In the genomic region with DNA sequence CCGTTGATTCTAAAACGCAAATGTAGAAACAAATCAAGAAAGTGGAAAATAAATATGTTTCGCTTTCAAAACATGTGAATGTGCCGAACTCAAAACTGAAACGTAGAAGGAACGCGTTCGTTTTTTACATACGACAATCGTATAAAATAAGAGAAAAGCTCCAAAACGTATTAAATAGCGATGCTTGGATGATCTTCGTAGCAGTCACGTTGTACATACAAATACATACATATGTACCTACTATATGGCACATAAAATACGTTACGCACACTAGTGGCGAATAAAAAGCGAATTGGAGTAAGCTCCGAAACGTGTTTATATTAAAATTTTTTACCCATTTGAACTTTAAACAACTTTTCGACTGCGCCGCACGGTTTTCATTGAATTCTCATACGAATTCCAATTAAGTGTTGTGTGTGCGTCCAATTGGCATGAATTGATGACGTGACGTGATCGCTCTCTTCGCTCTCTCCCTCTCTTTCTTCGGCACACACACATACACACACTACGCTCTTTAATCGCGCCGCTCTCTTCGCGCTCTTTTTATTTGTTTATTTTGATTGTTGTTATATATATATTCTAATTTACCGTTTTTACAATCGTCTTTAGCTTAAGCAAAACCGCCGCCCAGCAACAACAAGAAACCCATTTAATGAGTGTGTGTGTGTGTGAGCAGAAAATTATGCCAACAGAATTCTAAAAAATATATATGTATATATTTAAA, we compare ENCODE assay signal across 5 fruit fly cellular contexts.
TF ChIP-seq lines count a peak whose summit lies in the region.

No protein-coding gene starts in this region.

- TF ChIP-seq CTCF in whole organism, embryonic (GFP tag; optimal IDR thresholded peaks at IDR 0.05; lab: Kevin White, UChicago) = peak; percentile 1

TF ChIP-seq in whole organism, adult, 20 proteins besides CTCF, POLR2A, EP300 and RAD21:
- TF ChIP-seq CG11617 (GFP tag; optimal IDR thresholded peaks at IDR 0.05; lab: Kevin White, UChicago) (no peak), tj (GFP tag; optimal IDR thresholded peaks at IDR 0.05; lab: Kevin White, UChicago) (no peak), ovo (GFP tag; optimal IDR thresholded peaks at IDR 0.05; lab: Kevin White, UChicago) (peak; percentile 52), Mnt (GFP tag; optimal IDR thresholded peaks at IDR 0.05; lab: Kevin White, UChicago) (peak; percentile 66), kay (GFP tag; lab: Kevin White, UChicago; ENCODE audit: borderline replicate concordance) (peak; percentile 81), cic (GFP tag; optimal IDR thresholded peaks at IDR 0.05; lab: Kevin White, UChicago) (peak; percentile 5)

TF ChIP-seq in whole organism, embryonic, 481 proteins besides CTCF, POLR2A, EP300 and RAD21 (continues in another document):
- TF ChIP-seq GATAe (GFP tag; conservative IDR thresholded peaks at IDR 0.05; lab: Robert Waterston, UW) (no peak), Dip2 (GFP tag; IDR thresholded peaks at IDR 0.05; lab: Robert Waterston, UW) (no peak), stwl (tag; optimal IDR thresholded peaks at IDR 0.05; lab: Kevin White, UChicago) (no peak), Atf-2 (GFP tag; optimal IDR thresholded peaks at IDR 0.05; lab: Kevin White, UChicago) (no peak), lmd (GFP tag; IDR thresholded peaks at IDR 0.05; lab: Robert Waterston, UW) (no peak), CG18262 (tag; optimal IDR thresholded peaks at IDR 0.05; lab: Kevin White, UChicago) (no peak), bbx (GFP tag; IDR thresholded peaks at IDR 0.05; lab: Robert Waterston, UW; ENCODE audit: partially characterized antibody) (0 out of 2 replicates have a peak, but pooled peaks have one; percentile 2), dan (GFP tag; IDR thresholded peaks at IDR 0.05; lab: Robert Waterston, UW) (no peak), rib (GFP tag; IDR thresholded peaks at IDR 0.05; lab: Robert Waterston, UW) (no peak), CG5953 (GFP tag; IDR thresholded peaks at IDR 0.05; lab: Robert Waterston, UW) (no peak), CG2678 (tag; optimal IDR thresholded peaks at IDR 0.05; lab: Kevin White, UChicago) (no peak), lab (GFP tag; optimal IDR thresholded peaks at IDR 0.05; lab: Kevin White, UChicago) (peak; percentile 6), pb (GFP tag; optimal IDR thresholded peaks at IDR 0.05; lab: Kevin White, UChicago) (no peak), Stat92E (GFP tag; optimal IDR thresholded peaks at IDR 0.05; lab: Kevin White, UChicago) (peak in 1 of 3 experiments; percentile 7), bowl (GFP tag; IDR thresholded peaks at IDR 0.05; lab: Robert Waterston, UW) (no peak), Med (GFP tag; lab: Kevin White, UChicago) (peak; percentile 52), fd64A (GFP tag; optimal IDR thresholded peaks at IDR 0.05; lab: Kevin White, UChicago) (no peak), CG12104 (GFP tag; optimal IDR thresholded peaks at IDR 0.05; lab: Kevin White, UChicago) (no peak), CG10543 (GFP tag; optimal IDR thresholded peaks at IDR 0.05; lab: Kevin White, UChicago) (no peak)

TF ChIP-seq in whole organism, prepupa, 60 proteins besides CTCF, POLR2A, EP300 and RAD21:
- TF ChIP-seq svp (GFP tag; lab: Kevin White, UChicago) (peak; percentile 40), CG6854 (GFP tag; optimal IDR thresholded peaks at IDR 0.05; lab: Kevin White, UChicago) (no peak), Sox15 (GFP tag; optimal IDR thresholded peaks at IDR 0.05; lab: Kevin White, UChicago) (no peak), lz (GFP tag; optimal IDR thresholded peaks at IDR 0.05; lab: Kevin White, UChicago) (no peak), Eip78C (GFP tag; lab: Kevin White, UChicago) (peak; percentile 53), vri (GFP tag; optimal IDR thresholded peaks at IDR 0.05; lab: Kevin White, UChicago) (no peak), CG4318 (GFP tag; optimal IDR thresholded peaks at IDR 0.05; lab: Kevin White, UChicago) (no peak), OdsH (GFP tag; optimal IDR thresholded peaks at IDR 0.05; lab: Kevin White, UChicago) (no peak), CG8119 (GFP tag; IDR thresholded peaks at IDR 0.05; lab: Robert Waterston, UW) (0 out of 3 replicates have a peak, but pooled peaks have one; percentile 17), Met (GFP tag; optimal IDR thresholded peaks at IDR 0.05; lab: Kevin White, UChicago) (no peak), spab (GFP tag; optimal IDR thresholded peaks at IDR 0.05; lab: Kevin White, UChicago) (no peak), CG15336 (GFP tag; IDR thresholded peaks at IDR 0.05; lab: Robert Waterston, UW) (no peak; the same call in 1 of the 2 replicates), fkh (GFP tag; optimal IDR thresholded peaks at IDR 0.05; lab: Kevin White, UChicago) (peak; percentile 10)

TF ChIP-seq in whole organism, pupa, 21 proteins besides CTCF, POLR2A, EP300 and RAD21:
- no peak for TF ChIP-seq CG8301 (tag; optimal IDR thresholded peaks at IDR 0.05; lab: Kevin White, UChicago)
- TF ChIP-seq D1 (tag; optimal IDR thresholded peaks at IDR 0.05; lab: Kevin White, UChicago) = no peak
- TF ChIP-seq CG34367 (tag; optimal IDR thresholded peaks at IDR 0.05; lab: Kevin White, UChicago) = no peak
- TF ChIP-seq CG8159 (tag; optimal IDR thresholded peaks at IDR 0.05; lab: Kevin White, UChicago) = no peak
- 0 out of 2 replicates have a peak, but pooled peaks have one; percentile 28 for TF ChIP-seq CG12605 (GFP tag; IDR thresholded peaks at IDR 0.05; lab: Robert Waterston, UW)
- TF ChIP-seq Pif1B (GFP tag; optimal IDR thresholded peaks at IDR 0.05; lab: Kevin White, UChicago) = peak; percentile 57

TF ChIP-seq in whole organism, wandering third instar larva, 38 proteins besides CTCF, POLR2A, EP300 and RAD21:
- TF ChIP-seq Rel (GFP tag; optimal IDR thresholded peaks at IDR 0.05; lab: Kevin White, UChicago) = peak; percentile 65
- TF ChIP-seq Rel (tag; optimal IDR thresholded peaks at IDR 0.05; lab: Kevin White, UChicago) = no peak
- no peak for TF ChIP-seq CG9705 (GFP tag; optimal IDR thresholded peaks at IDR 0.05; lab: Kevin White, UChicago)
- TF ChIP-seq dl (GFP tag; optimal IDR thresholded peaks at IDR 0.05; lab: Kevin White, UChicago; ENCODE audit: insufficient read depth in 1 of 2, partially characterized antibody in 2 of 2) = peak; percentile 52 to 60
- peak; percentile 3 for TF ChIP-seq Dfd (GFP tag; optimal IDR thresholded peaks at IDR 0.05; lab: Kevin White, UChicago)
- peak in 1 of 2 experiments; percentile 7 for TF ChIP-seq foxo (GFP tag; optimal IDR thresholded peaks at IDR 0.05; lab: Kevin White, UChicago)
- no peak for TF ChIP-seq GATAd (GFP tag; optimal IDR thresholded peaks at IDR 0.05; lab: Kevin White, UChicago)
- peak; percentile 71 for TF ChIP-seq CrebA (GFP tag; optimal IDR thresholded peaks at IDR 0.05; lab: Kevin White, UChicago; ENCODE audit: borderline replicate concordance)
- TF ChIP-seq Dif (GFP tag; optimal IDR thresholded peaks at IDR 0.05; lab: Kevin White, UChicago; ENCODE audit: partially characterized antibody) = peak; percentile 84
- TF ChIP-seq psq (GFP tag; optimal IDR thresholded peaks at IDR 0.05; lab: Kevin White, UChicago) = no peak
- TF ChIP-seq Hr78 (GFP tag; optimal IDR thresholded peaks at IDR 0.05; lab: Kevin White, UChicago) = no peak
- peak; percentile 81 for TF ChIP-seq sage (GFP tag; optimal IDR thresholded peaks at IDR 0.05; lab: Kevin White, UChicago)
- TF ChIP-seq Vsx2 (GFP tag; optimal IDR thresholded peaks at IDR 0.05; lab: Kevin White, UChicago; ENCODE audit: partially characterized antibody) = peak; percentile 63
TF ChIP-seq in whole organism, wandering third instar larva: peak in this region for 8.
